Fruit fly (Drosophila melanogaster) whole organism, embryonic: ENCODE data around the gene CG4297.

Experiments
- Adf1 ChIP-seq: fragments of 200-800 bp; sonication (Bioruptor generic); IDR thresholded peaks from 2 replicates; pipeline ENCODE4 v1.3.6; 2022; ENCODE audit warnings: missing biosample characterization, missing genetic modification characterization
- Atf-2 ChIP-seq: fragments of 200-800 bp; sonication (Bioruptor generic); optimal IDR thresholded peaks from 2 replicates; lab custom pipeline; 2016; ENCODE audit warnings: missing biosample characterization, missing genetic modification characterization
- Atf6 ChIP-seq: fragments of 200-800 bp; sonication (Bioruptor generic); IDR thresholded peaks from 2 replicates; pipeline ENCODE4 v1.3.6; 2022; ENCODE audit warnings: missing biosample characterization, missing genetic modification characterization
- Bgb ChIP-seq: fragments of 200-800 bp; sonication (Bioruptor generic); IDR thresholded peaks from 2 replicates; pipeline ENCODE4 v1.3.6; 2022; ENCODE audit warnings: missing biosample characterization, missing genetic modification characterization; ENCODE audit not compliant: partially characterized antibody
- BtbVII ChIP-seq: fragments of 200-800 bp; sonication (Bioruptor generic); optimal IDR thresholded peaks from 3 replicates; lab custom pipeline; 2017; ENCODE audit warnings: missing biosample characterization, mild to moderate bottlenecking, missing genetic modification characterization
- CG10321 ChIP-seq: fragments of 200-800 bp; sonication (Bioruptor generic); IDR thresholded peaks from 2 replicates; pipeline ENCODE4 v1.3.6; 2022; ENCODE audit warnings: missing biosample characterization, missing genetic modification characterization
- CG10431 ChIP-seq: fragments of 200-800 bp; sonication (Bioruptor generic); optimal IDR thresholded peaks from 3 replicates; lab custom pipeline; 2018; ENCODE audit warnings: missing biosample characterization, mild to moderate bottlenecking, missing genetic modification characterization
- CG11093 ChIP-seq: fragments of 200-800 bp; sonication (Bioruptor generic); IDR thresholded peaks from 3 replicates; pipeline ENCODE4 v1.3.6; 2022; ENCODE audit warnings: missing biosample characterization, missing genetic modification characterization
- CG11560 ChIP-seq: fragments of 200-800 bp; sonication (Bioruptor generic); IDR thresholded peaks from 3 replicates; pipeline ENCODE4 v1.3.6; 2022; ENCODE audit warnings: missing biosample characterization, missing genetic modification characterization
- CG12104 ChIP-seq: fragments of 200-800 bp; sonication (Bioruptor generic); optimal IDR thresholded peaks from 3 replicates; lab custom pipeline; 2016; ENCODE audit warnings: missing biosample characterization, missing genetic modification characterization
- CG12744 ChIP-seq: fragments of 200-800 bp; sonication (Bioruptor generic); optimal IDR thresholded peaks from 2 replicates; lab custom pipeline; 2016; ENCODE audit warnings: missing biosample characterization, missing genetic modification characterization
- CG12769 ChIP-seq: fragments of 200-800 bp; sonication (Bioruptor generic); optimal IDR thresholded peaks from 2 replicates; lab custom pipeline; 2019; ENCODE audit warnings: missing biosample characterization, mild to moderate bottlenecking, missing genetic modification characterization, moderate library complexity
- CG13624 ChIP-seq: fragments of 200-800 bp; sonication (Bioruptor generic); optimal IDR thresholded peaks from 2 replicates; lab custom pipeline; 2016; ENCODE audit warnings: missing biosample characterization, missing genetic modification characterization
- CG14710 ChIP-seq: fragments of 200-800 bp; sonication (Bioruptor generic); optimal IDR thresholded peaks from 3 replicates; lab custom pipeline; 2019; ENCODE audit warnings: missing biosample characterization, mild to moderate bottlenecking, missing genetic modification characterization, moderate library complexity
- CG16779 ChIP-seq: fragments of 200-800 bp; sonication (Bioruptor generic); IDR thresholded peaks from 2 replicates; pipeline ENCODE4 v1.3.6; 2022; ENCODE audit warnings: missing biosample characterization, missing genetic modification characterization
- CG30403 ChIP-seq: fragments of 200-800 bp; sonication (Bioruptor generic); optimal IDR thresholded peaks from 3 replicates; lab custom pipeline; 2016; ENCODE audit warnings: missing biosample characterization, missing genetic modification characterization
- CG31365 ChIP-seq: fragments of 200-800 bp; sonication (Bioruptor generic); optimal IDR thresholded peaks from 2 replicates; lab custom pipeline; 2018; ENCODE audit warnings: missing biosample characterization, mild to moderate bottlenecking, missing genetic modification characterization
- CG3407 ChIP-seq: fragments of 200-800 bp; sonication (Bioruptor generic); optimal IDR thresholded peaks from 2 replicates; lab custom pipeline; 2018; ENCODE audit warnings: missing biosample characterization, mild to moderate bottlenecking, missing genetic modification characterization
- CG34422 ChIP-seq: fragments of 200-800 bp; sonication (Bioruptor generic); IDR thresholded peaks from 3 replicates; pipeline ENCODE4 v1.3.6; 2022; ENCODE audit warnings: missing biosample characterization, missing genetic modification characterization
- CG4328 ChIP-seq: fragments of 200-800 bp; sonication (Bioruptor generic); optimal IDR thresholded peaks from 3 replicates; lab custom pipeline; 2017; ENCODE audit warnings: missing biosample characterization, missing genetic modification reagents, missing genetic modification characterization
- CG4424 ChIP-seq: fragments of 200-800 bp; sonication (Bioruptor generic); optimal IDR thresholded peaks from 3 replicates; lab custom pipeline; 2016; ENCODE audit warnings: missing biosample characterization, missing genetic modification characterization
- CG4707 ChIP-seq: fragments of 200-800 bp; sonication (Bioruptor generic); optimal IDR thresholded peaks from 2 replicates; lab custom pipeline; 2018; ENCODE audit warnings: missing biosample characterization, mild to moderate bottlenecking, missing genetic modification characterization, moderate library complexity
- CrebB ChIP-seq: fragments of 200-800 bp; sonication (Bioruptor generic); optimal IDR thresholded peaks from 3 replicates; lab custom pipeline; 2018; ENCODE audit warnings: missing biosample characterization, mild to moderate bottlenecking, missing genetic modification characterization
- Dad ChIP-seq: fragments of 200-800 bp; sonication (Bioruptor generic); optimal IDR thresholded peaks from 3 replicates; lab custom pipeline; 2016; ENCODE audit warnings: missing biosample characterization, missing genetic modification characterization
- Dref ChIP-seq: fragments of 200-800 bp; sonication (Bioruptor generic); IDR thresholded peaks from 2 replicates; pipeline ENCODE4 v1.3.6; 2022; ENCODE audit warnings: missing biosample characterization, missing genetic modification characterization
- HLHmδ ChIP-seq: fragments of 200-800 bp; sonication (Bioruptor generic); optimal IDR thresholded peaks from 2 replicates; lab custom pipeline; 2018; ENCODE audit warnings: missing biosample characterization, mild to moderate bottlenecking, missing genetic modification characterization, moderate library complexity
- MBD-R2 ChIP-seq: fragments of 200-800 bp; sonication (Bioruptor generic); IDR thresholded peaks from 2 replicates; pipeline ENCODE4 v1.3.6; 2022; ENCODE audit warnings: missing biosample characterization, missing genetic modification characterization
- Mad ChIP-seq: fragments of 200-800 bp; sonication (Bioruptor generic); optimal IDR thresholded peaks from 2 replicates; lab custom pipeline; 2016; ENCODE audit warnings: missing biosample characterization, missing genetic modification characterization
- Oaz ChIP-seq: fragments of 200-800 bp; sonication (Bioruptor generic); IDR thresholded peaks from 2 replicates; pipeline ENCODE4 v1.3.6; 2022; ENCODE audit warnings: missing biosample characterization, missing genetic modification characterization
- Poxn ChIP-seq: fragments of 200-800 bp; sonication (Bioruptor generic); IDR thresholded peaks from 2 replicates; pipeline ENCODE4 v1.3.6; 2022; ENCODE audit warnings: missing biosample characterization, missing genetic modification characterization
- Scr ChIP-seq: fragments of 200-800 bp; sonication (Bioruptor generic); IDR thresholded peaks from 2 replicates; pipeline ENCODE4 v1.3.6; 2022; ENCODE audit warnings: missing biosample characterization, missing genetic modification characterization; ENCODE audit not compliant: partially characterized antibody
- Xbp1 ChIP-seq: fragments of 200-800 bp; sonication (Bioruptor generic); optimal IDR thresholded peaks from 3 replicates; lab custom pipeline; 2016; ENCODE audit warnings: missing biosample characterization, mild to moderate bottlenecking, missing genetic modification characterization
- al ChIP-seq: fragments of 200-800 bp; sonication (Bioruptor generic); IDR thresholded peaks from 2 replicates; pipeline ENCODE4 v1.3.6; 2022; ENCODE audit warnings: missing biosample characterization, missing genetic modification characterization
- fd96Cb ChIP-seq: fragments of 200-800 bp; sonication (Bioruptor generic); optimal IDR thresholded peaks from 2 replicates; lab custom pipeline; 2018; ENCODE audit warnings: missing biosample characterization, mild to moderate bottlenecking, missing genetic modification characterization, moderate library complexity
- gro ChIP-seq: fragments of 200-800 bp; sonication (Bioruptor generic); optimal IDR thresholded peaks from 2 replicates; lab custom pipeline; 2016; ENCODE audit warnings: missing biosample characterization, missing genetic modification characterization
- gsb ChIP-seq: fragments of 200-800 bp; sonication (Bioruptor generic); IDR thresholded peaks from 2 replicates; pipeline ENCODE4 v1.3.6; 2022; ENCODE audit warnings: missing biosample characterization, missing genetic modification characterization
- h ChIP-seq: fragments of >200 bp; optimal IDR thresholded peaks from 2 replicates; lab custom pipeline; 2017
- jigr1 ChIP-seq: fragments of 200-800 bp; sonication (Bioruptor generic); IDR thresholded peaks from 3 replicates; pipeline ENCODE4 v1.3.6; 2022; ENCODE audit warnings: missing biosample characterization, missing genetic modification characterization
- oc ChIP-seq: fragments of 200-800 bp; sonication (Bioruptor generic); optimal IDR thresholded peaks from 2 replicates; lab custom pipeline; 2018; ENCODE audit warnings: missing biosample characterization, mild to moderate bottlenecking, missing genetic modification characterization, moderate library complexity
- pita ChIP-seq: fragments of 200-800 bp; sonication (Bioruptor generic); optimal IDR thresholded peaks from 2 replicates; lab custom pipeline; 2017; ENCODE audit warnings: missing biosample characterization, mild to moderate bottlenecking, missing genetic modification characterization
- rib ChIP-seq: fragments of 200-800 bp; sonication (Bioruptor generic); IDR thresholded peaks from 2 replicates; pipeline ENCODE4 v1.3.6; 2022; ENCODE audit warnings: missing biosample characterization, missing genetic modification characterization
- sens ChIP-seq: fragments of 200-800 bp; sonication (Bioruptor generic); peaks from one replicate; lab custom pipeline; 2016; ENCODE audit warnings: missing biosample characterization, missing genetic modification characterization
- sens-2 ChIP-seq: fragments of 200-800 bp; sonication (Bioruptor generic); IDR thresholded peaks from 2 replicates; pipeline ENCODE4 v1.3.6; 2022; ENCODE audit warnings: missing biosample characterization, missing genetic modification characterization
- seq ChIP-seq: fragments of 200-800 bp; sonication (Bioruptor generic); IDR thresholded peaks from 2 replicates; pipeline ENCODE4 v1.3.6; 2022; ENCODE audit warnings: missing biosample characterization, missing genetic modification characterization
- sna ChIP-seq: fragments of 200-800 bp; sonication (Bioruptor generic); IDR thresholded peaks from 2 replicates; pipeline ENCODE4 v1.3.6; 2022; ENCODE audit warnings: missing biosample characterization, missing genetic modification characterization; ENCODE audit not compliant: partially characterized antibody
- trh ChIP-seq: fragments of 200-800 bp; sonication (Bioruptor generic); optimal IDR thresholded peaks from 2 replicates; lab custom pipeline; 2016; ENCODE audit warnings: missing biosample characterization, missing genetic modification characterization
- ttk ChIP-seq: fragments of 200-800 bp; sonication (Bioruptor generic); IDR thresholded peaks from 2 replicates; pipeline ENCODE4 v2.1.2; 2022; ENCODE audit warnings: missing biosample characterization, missing genetic modification characterization
- tx ChIP-seq: fragments of 200-800 bp; sonication (Bioruptor generic); optimal IDR thresholded peaks from 2 replicates; lab custom pipeline; 2016; ENCODE audit warnings: missing biosample characterization, missing genetic modification characterization
- usp ChIP-seq: fragments of >200 bp; optimal IDR thresholded peaks from 2 replicates; lab custom pipeline; 2017; ENCODE audit warnings: missing biosample characterization, missing genetic modification characterization
- wdn ChIP-seq: fragments of 200-800 bp; sonication (Bioruptor generic); IDR thresholded peaks from 2 replicates; pipeline ENCODE4 v1.3.6; 2022; ENCODE audit warnings: missing biosample characterization, missing genetic modification characterization
- wor ChIP-seq: fragments of 200-800 bp; sonication (Bioruptor generic); IDR thresholded peaks from 2 replicates; pipeline ENCODE4 v1.3.6; 2022; ENCODE audit warnings: missing biosample characterization, missing genetic modification characterization

Gene CG4297

dm6 chr2L:441927-442691, 29.9 kb downstream of the CG4297 start (continued):
- TF ChIP-seq Dad (GFP tag; lab: Kevin White, UChicago) (peak; percentile 67), MBD-R2 (GFP tag; lab: Robert Waterston, UW) (peak; percentile 33; the same call in 1 of the 2 replicates), CG34422 (GFP tag; lab: Robert Waterston, UW) (peak; percentile 87), Dref (GFP tag; lab: Robert Waterston, UW) (0 out of 2 replicates have a peak, but pooled peaks have one; percentile 23), CG12769 (tag; lab: Kevin White, UChicago) (peak; percentile 80), gro (no peak), CG12104 (GFP tag; lab: Kevin White, UChicago) (peak; percentile 32), CG11560 (tag; lab: Robert Waterston, UW) (no peak), wdn (GFP tag; lab: Robert Waterston, UW) (peak; percentile 27; the same call in 1 of the 2 replicates), Adf1 (GFP tag; lab: Robert Waterston, UW) (no peak), al (no peak), sna (no peak), Poxn (GFP tag; lab: Robert Waterston, UW) (no peak), CG13624 (no peak), CG31365 (peak; percentile 48), fd96Cb (tag; lab: Kevin White, UChicago) (peak; percentile 89), Mad (GFP tag; lab: Kevin White, UChicago) (peak; percentile 77), sens (GFP tag; lab: Kevin White, UChicago) (peak; percentile 98), CG11093 (peak; percentile 81), trh (GFP tag; lab: Kevin White, UChicago) (peak; percentile 43), gsb (GFP tag; lab: Robert Waterston, UW) (no peak; the same call in 1 of the 2 replicates), HLHmδ (GFP tag; lab: Kevin White, UChicago) (no peak), CG4328 (no peak), CG14710 (tag; lab: Kevin White, UChicago) (peak; percentile 85), usp (GFP tag; lab: Kevin White, UChicago) (no peak), Scr (GFP tag; lab: Robert Waterston, UW) (no peak), wor (GFP tag; lab: Robert Waterston, UW) (peak; percentile 77), CG30403 (GFP tag; lab: Kevin White, UChicago) (peak; percentile 78), rib (0 out of 2 replicates have a peak, but pooled peaks have one; percentile 34), CG10431 (no peak), CrebB (peak; percentile 42), BtbVII (peak; percentile 27), Xbp1 (peak; percentile 86), CG3407 (GFP tag; lab: Kevin White, UChicago) (peak; percentile 81), seq (peak; percentile 74), CG4424 (GFP tag; lab: Kevin White, UChicago) (peak; percentile 87), Bgb (GFP tag; lab: Robert Waterston, UW) (no peak), h (no peak), tx (GFP tag; lab: Kevin White, UChicago) (peak; percentile 50), ttk (GFP tag; lab: Robert Waterston, UW) (peak; percentile 87), Oaz (GFP tag; lab: Robert Waterston, UW) (peak; percentile 61), oc (peak; percentile 85), CG16779 (0 out of 2 replicates have a peak, but pooled peaks have one; percentile 39), Atf6 (GFP tag; lab: Robert Waterston, UW) (no peak), sens-2 (peak; percentile 81), CG4707 (GFP tag; lab: Kevin White, UChicago) (peak; percentile 67), CG10321 (GFP tag; lab: Robert Waterston, UW) (no peak; the same call in 1 of the 2 replicates), CG12744 (GFP tag; lab: Kevin White, UChicago) (peak; percentile 36), pita (GFP tag; lab: Kevin White, UChicago) (no peak), jigr1 (GFP tag; lab: Robert Waterston, UW) (peak; percentile 64; the same call in 1 of the 3 replicates), Atf-2 (peak; percentile 85)
